Worm (Caenorhabditis elegans): Measurements from ENCODE around the gene col-144.
A peak's percentile ranks its signal among the peaks of the same experiment; 100 is the strongest.

col-144 gene

ce11 chrV:9128562-9128961 is 31.9 kb downstream of the col-144 start (continued):
- TF ChIP-seq ceh-63 (GFP tag; optimal IDR thresholded peaks at IDR 0.05) (no peak), lin-15B (tag; optimal IDR thresholded peaks at IDR 0.05) (no peak), dsc-1 (tag; optimal IDR thresholded peaks at IDR 0.05) (peak; percentile 84), nhr-84 (tag; optimal IDR thresholded peaks at IDR 0.05) (no peak), zip-4 (GFP tag; optimal IDR thresholded peaks at IDR 0.05) (no peak), ets-5 (GFP tag; IDR thresholded peaks at IDR 0.05) (no peak), lin-14 (GFP tag; optimal IDR thresholded peaks at IDR 0.05) (peak; percentile 93), blmp-1 (tag; optimal IDR thresholded peaks at IDR 0.05) (no peak), isw-1 (GFP tag; IDR thresholded peaks at IDR 0.05) (peak; percentile 25; the same call in 1 of the 2 replicates), unc-130 (tag; optimal IDR thresholded peaks at IDR 0.05) (no peak), pax-3 (tag; optimal IDR thresholded peaks at IDR 0.05) (peak; percentile 77), zag-1 (tag; optimal IDR thresholded peaks at IDR 0.05) (no peak), egl-13 (tag; optimal IDR thresholded peaks at IDR 0.05) (peak; percentile 76), fkh-4 (tag; optimal IDR thresholded peaks at IDR 0.05; ENCODE audit: borderline replicate concordance) (no peak), ztf-4 (tag; optimal IDR thresholded peaks at IDR 0.05) (peak; percentile 38), tbx-2 (tag; optimal IDR thresholded peaks at IDR 0.05) (no peak), pqm-1 (tag; optimal IDR thresholded peaks at IDR 0.05) (no peak), nhr-85 (tag) (no peak), egl-27 (tag; optimal IDR thresholded peaks at IDR 0.05) (no peak), alr-1 (tag; optimal IDR thresholded peaks at IDR 0.05; ENCODE audit: borderline replicate concordance) (no peak), swsn-7 (tag; optimal IDR thresholded peaks at IDR 0.05) (peak; percentile 65), nhr-11 (tag; optimal IDR thresholded peaks at IDR 0.05) (peak; percentile 78), lir-3 (tag; optimal IDR thresholded peaks at IDR 0.05; ENCODE audit: poor library complexity) (no peak), mab-9 (GFP tag; IDR thresholded peaks at IDR 0.05) (no peak), unc-30 (tag; optimal IDR thresholded peaks at IDR 0.05) (no peak), efl-1 (optimal IDR thresholded peaks at IDR 0.05) (peak; percentile 40 to 46), efl-1 (GFP tag; optimal IDR thresholded peaks at IDR 0.05 in 1 of 2) (peak; percentile 25 to 89), hlh-17 (GFP tag; optimal IDR thresholded peaks at IDR 0.05; ENCODE audit: borderline replicate concordance) (no peak), lsy-2 (tag; optimal IDR thresholded peaks at IDR 0.05) (peak in 1 of 2 experiments; percentile 61), mdl-1 (tag; optimal IDR thresholded peaks at IDR 0.05) (peak in 1 of 2 experiments; percentile 35), C04F5.9 (tag; optimal IDR thresholded peaks at IDR 0.05) (no peak)

ce11 chrV:9127773-9128172 is 32.7 kb downstream of the col-144 start, which contains the start of gene F21C10.3:
Gene F21C10.3, plus strand, starts transcription at chrV:9128073.
- no peak for TF ChIP-seq irx-1 (tag; optimal IDR thresholded peaks at IDR 0.05)
- no peak for TF ChIP-seq nhr-90 (tag; optimal IDR thresholded peaks at IDR 0.05; ENCODE audit: poor library complexity)
- TF ChIP-seq egl-27 (tag; optimal IDR thresholded peaks at IDR 0.05): no peak

- no peak for TF ChIP-seq grh-1 (GFP tag; IDR thresholded peaks at IDR 0.05)
- no peak for TF ChIP-seq efl-1 (optimal IDR thresholded peaks at IDR 0.05)
- peak in 1 of 2 experiments; percentile 35 for TF ChIP-seq efl-1 (GFP tag; optimal IDR thresholded peaks at IDR 0.05 in 1 of 2)
These were observed 34.1 kb downstream of the col-144 start, which contains the start of gene F21C10.4 for ce11 chrV:9126316-9126715. Gene F21C10.4, plus strand, starts transcription at chrV:9126616.

- TF ChIP-seq zag-1 (tag; optimal IDR thresholded peaks at IDR 0.05) (no peak), fkh-10 (GFP tag; optimal IDR thresholded peaks at IDR 0.05) (no peak), lir-3 (tag; optimal IDR thresholded peaks at IDR 0.05; ENCODE audit: poor library complexity) (no peak), ces-1 (GFP tag; optimal IDR thresholded peaks at IDR 0.05) (no peak), unc-86 (tag; optimal IDR thresholded peaks at IDR 0.05) (no peak), zip-4 (GFP tag; optimal IDR thresholded peaks at IDR 0.05) (no peak), sptf-1 (tag; optimal IDR thresholded peaks at IDR 0.05) (no peak), grh-1 (GFP tag; IDR thresholded peaks at IDR 0.05) (no peak), hlh-4 (tag; optimal IDR thresholded peaks at IDR 0.05) (no peak), ceh-8 (GFP tag; optimal IDR thresholded peaks at IDR 0.05) (no peak), tlp-1 (tag; optimal IDR thresholded peaks at IDR 0.05) (no peak)
These were observed 35.1 kb downstream of the col-144 start, which contains the start of gene F21C10.5 for ce11 chrV:9125345-9125744. Gene F21C10.5, plus strand, starts transcription at chrV:9125645.

Measured in whole organism, L1 larva.